Fruit fly (Drosophila melanogaster) whole organism, embryonic: ENCODE results near the gene NimC2.

Source experiments
- Asciz ChIP-seq: fragments of 200-800 bp; sonication (Bioruptor generic); optimal IDR thresholded peaks from 2 replicates; lab custom pipeline; 2017; ENCODE audit warnings: missing biosample characterization, mild to moderate bottlenecking, missing genetic modification characterization, missing genetic modification reagents
- CG14667 ChIP-seq: fragments of 200-800 bp; sonication (Bioruptor generic); IDR thresholded peaks from 2 replicates; pipeline ENCODE4 v1.3.6; 2022; ENCODE audit warnings: missing biosample characterization, missing genetic modification characterization
- chm ChIP-seq: fragments of 200-800 bp; sonication (Bioruptor generic); IDR thresholded peaks from 2 replicates; pipeline ENCODE4 v1.3.6; 2022; ENCODE audit warnings: missing biosample characterization, missing genetic modification characterization
- lola ChIP-seq, 3 experiments: fragments of >200 bp in 2 of 3; fragments of 200-800 bp in 1 of 3; sonication (Bioruptor generic) in 1 of 3; optimal IDR thresholded peaks; 2 replicates each; lab custom pipeline; 2017 to 2019; ENCODE audit warnings: missing biosample characterization in 3 of 3, missing genetic modification characterization in 3 of 3, mild to moderate bottlenecking in 1 of 3, moderate library complexity in 1 of 3
- p53 ChIP-seq: fragments of 200-800 bp; sonication (Bioruptor generic); optimal IDR thresholded peaks from 2 replicates; lab custom pipeline; 2016; ENCODE audit warnings: missing biosample characterization, missing genetic modification characterization
- zen2 ChIP-seq: fragments of 200-800 bp; sonication (Bioruptor generic); IDR thresholded peaks from 3 replicates; pipeline ENCODE4 v1.3.6; 2022; ENCODE audit warnings: missing biosample characterization, missing genetic modification characterization; ENCODE audit not compliant: partially characterized antibody

dm6 chr2L:14001078-14001477, 21.2 kb downstream of the NimC2 start, which contains the start of gene rk:
- TF ChIP-seq zen2 (GFP tag; lab: Robert Waterston, UW) (no peak), CG14667 (GFP tag; lab: Robert Waterston, UW) (no peak), lola (GFP tag; optimal IDR thresholded peaks at IDR 0.05; lab: Kevin White, UChicago) (no peak), chm (GFP tag; lab: Robert Waterston, UW) (no peak), Asciz (GFP tag; lab: Kevin White, UChicago) (no peak), p53 (no peak)
